Fruit fly (Drosophila melanogaster) Kc167 (cell line): ENCODE data around the gene RpS10a.

ENCODE experiments used
- Myc ChIP-seq: fragments of >200 bp; optimal IDR thresholded peaks from 2 replicates; lab custom pipeline; 2017; ENCODE audit warnings: missing external identifiers
- Sin3A ChIP-seq: fragments of >200 bp; optimal IDR thresholded peaks from 2 replicates; lab custom pipeline; 2018; ENCODE audit warnings: missing external identifiers
- h ChIP-seq: fragments of >200 bp; optimal IDR thresholded peaks from 3 replicates; lab custom pipeline; 2018; ENCODE audit warnings: missing external identifiers
- insv ChIP-seq: fragments of >200 bp; optimal IDR thresholded peaks from 3 replicates; lab custom pipeline; 2018; ENCODE audit warnings: missing external identifiers
- psq ChIP-seq: fragments of >200 bp; optimal IDR thresholded peaks from 2 replicates; lab custom pipeline; 2017; ENCODE audit warnings: missing external identifiers
- ttk ChIP-seq: sonication (Bioruptor generic); optimal IDR thresholded peaks from 2 replicates; lab custom pipeline; 2017; ENCODE audit warnings: missing external identifiers

The RpS10a gene

dm6 chr3R:27695019-27695418 is 42.5 kb downstream of the RpS10a start, which contains the start of gene HSPBAP1:
Gene HSPBAP1, plus strand, starts transcription at chr3R:27695235.
- TF ChIP-seq psq (no peak), Sin3A (lab: Kevin White, UChicago) (no peak), h (no peak), ttk (lab: Kevin White, UChicago) (no peak), Myc (lab: Kevin White, UChicago) (no peak), insv (lab: Kevin White, UChicago) (no peak)

- TF ChIP-seq psq: no peak
- TF ChIP-seq ttk (lab: Kevin White, UChicago): no peak
- TF ChIP-seq insv (lab: Kevin White, UChicago): no peak
- TF ChIP-seq Myc (lab: Kevin White, UChicago): no peak
- no peak for TF ChIP-seq h
- TF ChIP-seq Sin3A (lab: Kevin White, UChicago): no peak
These were observed 47.1 kb downstream of the RpS10a start, which contains the start of gene ALiX for dm6 chr3R:27699540-27700228. Gene ALiX, minus strand, starts transcription at chr3R:27700110.

dm6 chr3R:27700229-27700573 is 47.6 kb downstream of the RpS10a start, which contains the start of gene btz:
Gene btz, plus strand, starts transcription at chr3R:27700361.
- no peak for TF ChIP-seq psq
- no peak for TF ChIP-seq Myc (lab: Kevin White, UChicago)
